Worm (Caenorhabditis elegans) whole organism, L4 larva: Measurements from ENCODE around the gene Y54E2A.4.

Experiments
- F10B5.3 ChIP-seq: sonication (generic microtip); optimal IDR thresholded peaks from 2 replicates; lab custom pipeline; 2016; ENCODE audit warnings: mild to moderate bottlenecking, missing genetic modification characterization, missing compliant biosample characterization
- F26F4.8 ChIP-seq: fragments of 200-800 bp; sonication (Bioruptor generic); conservative IDR thresholded peaks from 2 replicates; pipeline ENCODE4 v1.3.6; 2022; ENCODE audit warnings: missing genetic modification characterization, missing compliant biosample characterization
- Y105C5A.15 ChIP-seq: fragments of 200-800 bp; sonication (Bioruptor generic); IDR thresholded peaks from 2 replicates; pipeline ENCODE4 v1.3.6; 2022; ENCODE audit warnings: missing genetic modification characterization, missing compliant biosample characterization
- Y48G9A.11 ChIP-seq: fragments of 200-800 bp; sonication (Bioruptor generic); IDR thresholded peaks from 2 replicates; pipeline ENCODE4 v1.3.6; 2022; ENCODE audit warnings: missing genetic modification reagents, missing genetic modification characterization, missing compliant biosample characterization
- ZK546.5 ChIP-seq, 2 experiments: sonication (generic microtip); optimal IDR thresholded peaks; 2 replicates each; lab custom pipeline; 2017; ENCODE audit warnings: missing biosample characterization in 2 of 2, missing genetic modification characterization in 2 of 2
- aha-1 ChIP-seq: fragments of 150-350 bp; peaks from one replicate; lab custom pipeline; 2014; ENCODE audit warnings: missing biosample characterization, missing genetic modification characterization
- ceh-20 ChIP-seq: fragments of 200-800 bp; sonication (Bioruptor generic); IDR thresholded peaks from 2 replicates; pipeline ENCODE4 v1.3.6; 2022; ENCODE audit warnings: missing genetic modification reagents, missing genetic modification characterization, missing compliant biosample characterization
- ceh-62 ChIP-seq: sonication (generic microtip); optimal IDR thresholded peaks from 2 replicates; lab custom pipeline; 2017; ENCODE audit warnings: missing biosample characterization, missing genetic modification characterization
- ceh-82 ChIP-seq: sonication (generic microtip); optimal IDR thresholded peaks from 2 replicates; lab custom pipeline; 2017; ENCODE audit warnings: missing biosample characterization, missing genetic modification characterization
- ces-1 ChIP-seq: fragments of 150-350 bp; sonication (generic microtip); optimal IDR thresholded peaks from 4 replicates; lab custom pipeline; 2014; ENCODE audit warnings: missing biosample characterization, missing genetic modification reagents, missing genetic modification characterization
- daf-12 ChIP-seq: fragments of 150-350 bp; optimal IDR thresholded peaks from 2 replicates; lab custom pipeline; 2014; ENCODE audit warnings: missing biosample characterization, missing genetic modification reagents, missing genetic modification characterization
- daf-19 ChIP-seq: fragments of 200-800 bp; sonication (Bioruptor generic); conservative IDR thresholded peaks from 2 replicates; pipeline ENCODE4 v1.3.6; 2022; ENCODE audit warnings: missing genetic modification characterization, missing compliant biosample characterization
- dmd-9 ChIP-seq: fragments of 200-800 bp; sonication (Bioruptor generic); IDR thresholded peaks from 2 replicates; pipeline ENCODE4 v1.3.6; 2022; ENCODE audit warnings: missing genetic modification reagents, missing genetic modification characterization, missing compliant biosample characterization
- duxl-1 ChIP-seq: sonication (generic microtip); optimal IDR thresholded peaks from 2 replicates; lab custom pipeline; 2016; ENCODE audit warnings: mild to moderate bottlenecking, missing genetic modification characterization, moderate library complexity, missing compliant biosample characterization; ENCODE audit not compliant: poor library complexity
- dve-1 ChIP-seq: sonication (generic microtip); optimal IDR thresholded peaks from 2 replicates; lab custom pipeline; 2017; ENCODE audit warnings: antibody characterized with exemption, mild to moderate bottlenecking, missing genetic modification characterization, missing compliant biosample characterization; ENCODE audit not compliant: insufficient read depth
- egl-43 ChIP-seq: fragments of 200-800 bp; sonication (Bioruptor generic); IDR thresholded peaks from 2 replicates; pipeline ENCODE4 v1.3.6; 2022; ENCODE audit warnings: missing genetic modification reagents, missing genetic modification characterization, missing compliant biosample characterization
- fkh-10 ChIP-seq: fragments of 150-350 bp; optimal IDR thresholded peaks from 2 replicates; lab custom pipeline; 2014; ENCODE audit warnings: missing biosample characterization, missing genetic modification reagents, missing genetic modification characterization
- gei-8 ChIP-seq: fragments of 200-800 bp; sonication (Bioruptor generic); optimal IDR thresholded peaks from 2 replicates; lab custom pipeline; 2018; ENCODE audit warnings: mild to moderate bottlenecking, missing genetic modification characterization, missing compliant biosample characterization
- hlh-11 ChIP-seq: fragments of 200-800 bp; sonication (Bioruptor generic); optimal IDR thresholded peaks from 2 replicates; lab custom pipeline; 2018; ENCODE audit warnings: mild to moderate bottlenecking, missing genetic modification characterization, missing compliant biosample characterization
- hlh-30 ChIP-seq: sonication (generic microtip); optimal IDR thresholded peaks from 2 replicates; lab custom pipeline; 2017; ENCODE audit warnings: antibody characterized with exemption, mild to moderate bottlenecking, missing genetic modification characterization, missing compliant biosample characterization; ENCODE audit not compliant: insufficient read depth
- lin-39 ChIP-seq: fragments of 150-350 bp; optimal IDR thresholded peaks from 2 replicates; lab custom pipeline; 2014; ENCODE audit warnings: missing biosample characterization, missing genetic modification reagents, missing genetic modification characterization
- mdt-29 ChIP-seq: fragments of 200-800 bp; sonication (Bioruptor generic); IDR thresholded peaks from 2 replicates; pipeline ENCODE4 v1.3.6; 2022; ENCODE audit warnings: missing genetic modification reagents, missing genetic modification characterization, missing compliant biosample characterization
- mes-2 ChIP-seq: sonication (generic microtip); optimal IDR thresholded peaks from 2 replicates; lab custom pipeline; 2016; ENCODE audit warnings: missing genotype, mild to moderate bottlenecking, missing genetic modification characterization, missing compliant biosample characterization; ENCODE audit not compliant: poor library complexity, severe bottlenecking
- mxl-2 ChIP-seq: fragments of 200-800 bp; sonication (Bioruptor generic); conservative IDR thresholded peaks from 2 replicates; pipeline ENCODE4 v1.3.6; 2022; ENCODE audit warnings: missing genetic modification reagents, missing genetic modification characterization, missing compliant biosample characterization
- nhr-237 ChIP-seq: sonication (generic microtip); optimal IDR thresholded peaks from 2 replicates; lab custom pipeline; 2017; ENCODE audit warnings: missing biosample characterization, missing genetic modification characterization
- nhr-48 ChIP-seq: sonication (generic microtip); optimal IDR thresholded peaks from 2 replicates; lab custom pipeline; 2016; ENCODE audit warnings: mild to moderate bottlenecking, missing genetic modification characterization, missing compliant biosample characterization
- nhr-6 ChIP-seq: fragments of 150-350 bp; optimal IDR thresholded peaks from 2 replicates; lab custom pipeline; 2014; ENCODE audit warnings: missing biosample characterization, missing genetic modification characterization
- nhr-76 ChIP-seq: fragments of 150-350 bp; optimal IDR thresholded peaks from 2 replicates; lab custom pipeline; 2014; ENCODE audit warnings: missing biosample characterization, missing genetic modification characterization
- pha-4 ChIP-seq, 2 experiments: fragments of 150-350 bp in 1 of 2; fragments of 200-800 bp in 1 of 2; sonication (Bioruptor generic) in 1 of 2; IDR thresholded peaks in 1 of 2; optimal IDR thresholded peaks in 1 of 2; 2 replicates each; pipeline versions ENCODE4 v1.3.6 to Lab custom; 2014 to 2022; ENCODE audit warnings: missing genetic modification characterization in 2 of 2, missing genetic modification reagents in 2 of 2, missing biosample characterization in 1 of 2, missing compliant biosample characterization in 1 of 2
- pqm-1 ChIP-seq: sonication (generic microtip); optimal IDR thresholded peaks from 2 replicates; lab custom pipeline; 2017; ENCODE audit warnings: missing biosample characterization, missing genetic modification characterization
- sdz-12 ChIP-seq: fragments of 200-800 bp; sonication (Bioruptor generic); optimal IDR thresholded peaks from 2 replicates; lab custom pipeline; 2018; ENCODE audit warnings: mild to moderate bottlenecking, missing genetic modification characterization, missing compliant biosample characterization
- skn-1 ChIP-seq: fragments of 150-350 bp; optimal IDR thresholded peaks from 2 replicates; lab custom pipeline; 2014; ENCODE audit warnings: missing biosample characterization, missing genetic modification characterization
- spr-1 ChIP-seq: sonication (generic microtip); optimal IDR thresholded peaks from 2 replicates; lab custom pipeline; 2016; ENCODE audit warnings: mild to moderate bottlenecking, missing genetic modification characterization, missing compliant biosample characterization
- spr-3 ChIP-seq: fragments of 200-800 bp; sonication (Bioruptor generic); optimal IDR thresholded peaks from 2 replicates; lab custom pipeline; 2018; ENCODE audit warnings: mild to moderate bottlenecking, missing genetic modification characterization, missing compliant biosample characterization
- unc-130 ChIP-seq: sonication (generic microtip); optimal IDR thresholded peaks from 2 replicates; lab custom pipeline; 2016; ENCODE audit warnings: missing genetic modification reagents, missing genetic modification characterization, missing compliant biosample characterization
- unc-39 ChIP-seq: sonication (generic microtip); optimal IDR thresholded peaks from 2 replicates; lab custom pipeline; 2017; ENCODE audit warnings: missing biosample characterization, missing genetic modification characterization
- vab-7 ChIP-seq: fragments of 200-800 bp; sonication (Bioruptor generic); IDR thresholded peaks from 2 replicates; pipeline ENCODE4 v1.3.6; 2022; ENCODE audit warnings: missing genetic modification reagents, missing genetic modification characterization, missing compliant biosample characterization
- zip-11 ChIP-seq: fragments of 200-800 bp; sonication (Bioruptor generic); IDR thresholded peaks from 2 replicates; pipeline ENCODE4 v1.3.6; 2022; ENCODE audit warnings: missing genetic modification characterization, missing compliant biosample characterization
- ztf-11 ChIP-seq: fragments of 150-350 bp; optimal IDR thresholded peaks from 2 replicates; lab custom pipeline; 2014; ENCODE audit warnings: missing biosample characterization, missing genetic modification characterization

Y54E2A.4 gene

ce11 chrII:14804259-14804899 is 50.0 kb downstream of the Y54E2A.4 start, which contains the start of gene W01D2.3 (continued):
- peak; percentile 94 for TF ChIP-seq spr-1 (tag; lab: Kevin White, UChicago)
- no peak for TF ChIP-seq unc-130 (GFP tag; lab: Kevin White, UChicago)
- no peak for TF ChIP-seq sdz-12 (GFP tag; lab: Kevin White, UChicago)
- TF ChIP-seq lin-39 (tag; lab: Kevin White, UChicago) = no peak
- no peak for TF ChIP-seq zip-11 (GFP tag; lab: Robert Waterston, UW)
- peak; percentile 61 for TF ChIP-seq F10B5.3 (tag; lab: Kevin White, UChicago)
- peak; percentile 23 for TF ChIP-seq ceh-62 (tag; lab: Kevin White, UChicago)
- no peak for TF ChIP-seq ztf-11 (tag; lab: Kevin White, UChicago)
- 0 out of 2 replicates have a peak, but pooled peaks have one; percentile 23 for TF ChIP-seq Y105C5A.15 (GFP tag; lab: Robert Waterston, UW)
- TF ChIP-seq hlh-30 (tag; lab: Kevin White, UChicago) = peak; percentile 64
- no peak for TF ChIP-seq nhr-237 (tag; lab: Kevin White, UChicago)
- 0 out of 2 replicates have a peak, but pooled peaks have one; percentile 37 for TF ChIP-seq mdt-29 (GFP tag; lab: Robert Waterston, UW)
- TF ChIP-seq mes-2 = peak; percentile 74
- no peak for TF ChIP-seq ZK546.5 (tag; optimal IDR thresholded peaks at IDR 0.05; lab: Kevin White, UChicago)
- peak; percentile 46 for TF ChIP-seq nhr-6 (tag; lab: Kevin White, UChicago)
- peak; percentile 87 for TF ChIP-seq spr-3 (GFP tag; lab: Kevin White, UChicago)
- TF ChIP-seq daf-19 (GFP tag; lab: Robert Waterston, UW) = peak; percentile 85; the same call in 1 of the 2 replicates
- TF ChIP-seq pha-4 (GFP tag; IDR thresholded peaks at IDR 0.05; lab: Robert Waterston, UW) = peak; percentile 83
- TF ChIP-seq pha-4 (tag; optimal IDR thresholded peaks at IDR 0.05; lab: Kevin White, UChicago) = no peak
- no peak; the same call in 1 of the 2 replicates for TF ChIP-seq ceh-20
- TF ChIP-seq fkh-10 (GFP tag; lab: Kevin White, UChicago) = no peak
- no peak for TF ChIP-seq ceh-82 (tag; lab: Kevin White, UChicago)
- peak; percentile 78 for TF ChIP-seq nhr-48 (tag; lab: Kevin White, UChicago)
- TF ChIP-seq nhr-76 (tag; lab: Kevin White, UChicago) = no peak
- peak; percentile 53; the same call in 1 of the 2 replicates for TF ChIP-seq dmd-9 (GFP tag; lab: Robert Waterston, UW)
- peak; percentile 69 for TF ChIP-seq hlh-11 (tag; lab: Kevin White, UChicago)
- TF ChIP-seq Y48G9A.11 (GFP tag; lab: Robert Waterston, UW) = peak; percentile 69
- no peak for TF ChIP-seq ces-1 (GFP tag; lab: Kevin White, UChicago)
- TF ChIP-seq skn-1 (tag; lab: Kevin White, UChicago) = no peak
- TF ChIP-seq unc-39 (tag; lab: Kevin White, UChicago) = no peak
- TF ChIP-seq duxl-1 (tag; lab: Kevin White, UChicago) = peak; percentile 69
- peak; percentile 77 for TF ChIP-seq vab-7 (GFP tag; lab: Robert Waterston, UW)
- peak; percentile 72 for TF ChIP-seq gei-8 (GFP tag; lab: Kevin White, UChicago)
- TF ChIP-seq pqm-1 = no peak
- TF ChIP-seq mxl-2 (GFP tag; lab: Robert Waterston, UW) = 0 out of 2 replicates have a peak, but pooled peaks have one; percentile 49
- TF ChIP-seq egl-43 (GFP tag; lab: Robert Waterston, UW) = peak; percentile 67
- TF ChIP-seq F26F4.8 (GFP tag; lab: Robert Waterston, UW) = peak; percentile 4; the same call in 1 of the 2 replicates
- no peak for TF ChIP-seq daf-12 (tag; lab: Kevin White, UChicago)
- TF ChIP-seq dve-1 = peak; percentile 95

DNA sequence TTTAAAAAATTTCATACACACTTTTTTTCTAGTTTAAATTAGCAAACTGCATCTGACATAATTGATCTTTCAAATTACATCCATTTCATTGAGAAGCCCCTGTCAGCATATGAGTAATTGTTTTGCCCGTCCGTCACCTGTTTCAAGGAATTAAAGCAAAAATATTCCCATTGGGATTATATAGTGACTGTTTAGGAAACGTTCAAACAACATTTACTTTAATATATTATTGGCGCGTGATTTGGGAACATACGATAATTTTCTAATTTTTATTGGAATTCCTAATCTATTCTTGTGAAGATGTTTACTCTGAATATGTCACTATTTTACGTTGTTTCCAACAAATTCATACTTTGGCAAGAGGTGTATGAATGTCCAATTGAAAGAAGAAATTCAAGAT is 51.3 kb downstream of the Y54E2A.4 start, which contains the start of gene srt-11:
Gene srt-11 (plus strand): TSS at position 301 of the 400 bp plus-strand sequence.
- TF ChIP-seq Y105C5A.15 (GFP tag; lab: Robert Waterston, UW) (no peak), aha-1 (tag; lab: Kevin White, UChicago) (peak; percentile 4)
